Worm (Caenorhabditis elegans) whole organism, late embryonic: ENCODE measurements around the gene mans-4.

Experiments used
- ahr-1 ChIP-seq: sonication (generic microtip); optimal IDR thresholded peaks from 2 replicates; lab custom pipeline; 2016; ENCODE audit warnings: missing genetic modification characterization, missing compliant biosample characterization
- ceh-22 ChIP-seq: sonication (generic microtip); optimal IDR thresholded peaks from 2 replicates; lab custom pipeline; 2017; ENCODE audit warnings: missing biosample characterization, missing genetic modification characterization
- ceh-45 ChIP-seq: fragments of 200-800 bp; sonication (Bioruptor generic); IDR thresholded peaks from 2 replicates; pipeline ENCODE4 v1.3.6; 2022; ENCODE audit warnings: missing genetic modification reagents, missing genetic modification characterization, missing compliant biosample characterization
- che-1 ChIP-seq: sonication (generic microtip); optimal IDR thresholded peaks from 2 replicates; lab custom pipeline; 2016; ENCODE audit warnings: mild to moderate bottlenecking, missing genetic modification characterization, missing compliant biosample characterization
- mec-3 ChIP-seq: sonication (generic microtip); optimal IDR thresholded peaks from 2 replicates; lab custom pipeline; 2016; ENCODE audit warnings: borderline replicate concordance, missing genetic modification characterization, missing compliant biosample characterization
- pha-4 ChIP-seq: fragments of 150-350 bp; optimal IDR thresholded peaks from 2 replicates; lab custom pipeline; 2018; ENCODE audit warnings: missing biosample characterization, missing genetic modification reagents, missing genetic modification characterization
- pqm-1 ChIP-seq: sonication (generic microtip); optimal IDR thresholded peaks from 2 replicates; lab custom pipeline; 2016; ENCODE audit warnings: missing genetic modification characterization, missing compliant biosample characterization
- tbx-2 ChIP-seq: sonication (generic microtip); optimal IDR thresholded peaks from 2 replicates; lab custom pipeline; 2016; ENCODE audit warnings: missing genetic modification characterization, missing compliant biosample characterization
- unc-42 ChIP-seq: sonication (generic microtip); optimal IDR thresholded peaks from 2 replicates; lab custom pipeline; 2016; ENCODE audit warnings: missing genotype, missing genetic modification characterization, missing compliant biosample characterization
- unc-55 ChIP-seq: sonication (generic microtip); optimal IDR thresholded peaks from 2 replicates; lab custom pipeline; 2017; ENCODE audit warnings: missing biosample characterization, missing genetic modification reagents, missing genetic modification characterization

DNA sequence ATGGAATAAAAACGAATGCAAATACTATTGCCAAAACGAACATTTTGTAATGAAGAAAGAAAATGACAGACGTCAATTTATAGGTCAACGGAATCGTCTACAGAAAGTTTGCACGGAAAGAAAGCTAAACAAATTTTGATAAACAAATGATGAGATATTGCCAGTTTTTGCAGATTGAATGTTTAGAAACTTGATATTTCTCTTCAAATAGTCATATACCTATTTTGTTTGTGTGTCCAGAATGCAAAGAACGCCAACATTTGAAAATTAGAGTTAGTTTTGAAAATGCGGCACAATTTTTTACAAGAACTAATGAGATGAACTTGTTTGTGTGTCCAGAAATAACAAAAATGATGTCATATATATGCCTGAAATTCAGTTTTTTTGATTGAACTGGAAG, 33.1 kb downstream of the mans-4 start, which contains the start of gene Y73F4A.1:
- TF ChIP-seq che-1: no peak
- no peak for TF ChIP-seq ceh-45 (GFP tag; lab: Robert Waterston, UW)
- no peak for TF ChIP-seq unc-42 (tag; lab: Kevin White, UChicago)
- TF ChIP-seq unc-55: no peak
- TF ChIP-seq mec-3: no peak
- TF ChIP-seq ahr-1 (tag; lab: Kevin White, UChicago): no peak
- TF ChIP-seq pha-4 (tag; lab: Kevin White, UChicago): no peak
- TF ChIP-seq tbx-2 (tag; lab: Kevin White, UChicago): no peak
- no peak for TF ChIP-seq pqm-1
- TF ChIP-seq ceh-22 (tag; lab: Kevin White, UChicago): no peak
